Worm (Caenorhabditis elegans): ENCODE measurements around the gene ugt-13.

Gene ugt-13

DNA sequence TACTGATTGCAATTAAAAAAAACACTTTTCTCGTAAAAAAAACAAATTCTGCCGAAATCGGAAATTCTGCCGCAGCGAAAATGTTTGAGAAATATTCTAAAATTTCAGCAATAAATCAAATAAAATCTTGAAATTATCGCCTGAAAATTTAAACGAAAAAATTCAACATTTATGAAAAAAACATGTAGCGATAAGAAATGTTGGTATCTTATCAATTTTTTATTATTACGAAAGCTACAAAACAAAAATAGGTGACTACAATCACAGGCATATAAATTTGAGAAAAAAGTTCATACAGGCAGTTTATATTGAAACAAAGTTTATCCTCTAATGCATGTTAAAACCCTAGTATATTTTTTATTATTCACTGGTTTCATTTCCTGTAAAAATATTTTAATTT is 2.7 kb upstream of the ugt-13 start, which contains the start of gene ugt-14:
Gene ugt-14, plus strand, starts transcription at position 301 of the 400 bp plus-strand sequence.
- no peak for TF ChIP-seq tbx-37 (GFP tag; conservative IDR thresholded peaks at IDR 0.05)
- TF ChIP-seq tbx-11 (GFP tag; IDR thresholded peaks at IDR 0.05) = no peak
- TF ChIP-seq ceh-13 (GFP tag; optimal IDR thresholded peaks at IDR 0.05) = no peak
- no peak for TF ChIP-seq pes-1 (GFP tag; IDR thresholded peaks at IDR 0.05)
- TF ChIP-seq ets-7 (tag; optimal IDR thresholded peaks at IDR 0.05) = no peak
- TF ChIP-seq B0310.2 (tag; optimal IDR thresholded peaks at IDR 0.05) = no peak
- no peak for TF ChIP-seq hmg-4 (GFP tag; optimal IDR thresholded peaks at IDR 0.05)
- TF ChIP-seq sea-1 (GFP tag; conservative IDR thresholded peaks at IDR 0.05) = no peak

DNA sequence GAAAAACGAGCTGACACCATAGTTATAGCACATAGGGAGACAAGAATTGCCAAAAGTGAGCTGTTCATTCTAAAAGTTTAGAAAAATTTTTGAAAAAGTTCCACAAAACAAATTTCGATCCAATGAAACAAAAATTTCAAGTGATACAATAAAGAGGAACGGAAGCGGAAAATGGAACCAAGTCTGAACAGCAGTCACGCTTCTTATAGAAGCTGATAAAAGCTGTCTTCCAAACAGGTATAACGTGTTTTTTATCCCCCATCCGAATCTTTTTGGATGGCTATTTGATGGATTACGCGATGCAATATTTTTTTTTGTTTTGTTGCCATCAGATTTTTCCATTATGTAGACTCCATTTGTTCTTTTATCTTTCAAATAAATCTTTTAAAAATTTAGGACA is 3.6 kb downstream of the ugt-13 start, which contains the start of gene H23N18.5:
Gene H23N18.5, minus strand, starts transcription at position 69 of the 400 bp plus-strand sequence.
- TF ChIP-seq B0310.2 (tag; optimal IDR thresholded peaks at IDR 0.05) = no peak
- TF ChIP-seq ceh-36 (tag; optimal IDR thresholded peaks at IDR 0.05) = no peak
- no peak for TF ChIP-seq tra-4 (tag; optimal IDR thresholded peaks at IDR 0.05)

DNA sequence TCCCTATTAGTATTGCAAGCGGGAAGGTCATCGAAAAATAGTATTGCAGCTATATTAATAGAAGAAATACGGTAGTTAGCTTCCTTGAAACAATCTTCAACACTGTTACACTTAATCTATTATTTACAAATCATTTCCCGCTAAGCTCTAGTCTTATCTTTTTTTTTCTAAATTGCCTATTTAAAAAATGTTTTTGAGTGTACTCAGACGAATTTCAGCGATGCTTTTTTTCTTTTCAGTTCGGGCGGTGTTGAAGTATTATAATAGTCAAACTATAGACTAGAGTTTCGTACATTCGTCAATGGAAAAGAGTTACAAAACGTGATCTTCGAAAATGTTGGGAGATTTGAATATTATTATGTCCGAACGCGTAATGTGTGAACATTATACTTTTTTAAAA is 5.2 kb downstream of the ugt-13 start:
- TF ChIP-seq sea-1 (GFP tag; conservative IDR thresholded peaks at IDR 0.05) (no peak), tbx-37 (GFP tag; conservative IDR thresholded peaks at IDR 0.05) (no peak), hmbx-1 (tag; optimal IDR thresholded peaks at IDR 0.05) (no peak), ceh-36 (tag; optimal IDR thresholded peaks at IDR 0.05) (no peak), scrt-1 (GFP tag; IDR thresholded peaks at IDR 0.05) (no peak), ama-1 (optimal IDR thresholded peaks at IDR 0.05) (no peak), hmg-4 (GFP tag; optimal IDR thresholded peaks at IDR 0.05) (no peak), B0310.2 (tag; optimal IDR thresholded peaks at IDR 0.05) (no peak), ceh-13 (GFP tag; optimal IDR thresholded peaks at IDR 0.05) (no peak), hnd-1 (tag; optimal IDR thresholded peaks at IDR 0.05) (no peak), tra-4 (tag; optimal IDR thresholded peaks at IDR 0.05) (no peak), pes-1 (GFP tag; IDR thresholded peaks at IDR 0.05) (no peak), flt-1 (GFP tag; IDR thresholded peaks at IDR 0.05) (no peak), ets-7 (tag; optimal IDR thresholded peaks at IDR 0.05) (no peak), aly-1 (tag; optimal IDR thresholded peaks at IDR 0.05) (no peak), tbx-11 (GFP tag; IDR thresholded peaks at IDR 0.05) (no peak), F13C5.2 (tag; optimal IDR thresholded peaks at IDR 0.05) (no peak)

DNA sequence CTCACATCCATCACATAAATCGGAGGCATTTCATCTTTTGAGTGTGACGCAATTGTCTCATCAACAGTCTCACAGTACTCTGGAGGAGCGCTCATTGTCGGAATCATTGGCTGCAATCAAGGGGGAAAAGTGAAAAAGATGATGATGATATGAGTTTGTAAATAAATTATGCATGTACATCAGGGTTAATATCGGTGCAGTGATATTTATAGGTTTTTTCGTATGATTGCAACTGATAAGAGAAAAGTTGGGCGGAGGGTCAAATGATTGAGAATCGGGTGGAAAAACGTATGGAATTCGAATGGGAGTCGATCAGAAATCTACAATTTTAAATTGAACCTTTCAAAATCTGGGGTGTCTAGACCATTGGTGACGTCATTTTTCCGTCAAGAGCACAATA is 6.2 kb downstream of the ugt-13 start, which contains the start of gene H23N18.6:
Gene H23N18.6, minus strand, starts transcription at position 201 of the 400 bp plus-strand sequence.
- no peak for TF ChIP-seq pes-1 (GFP tag; IDR thresholded peaks at IDR 0.05)
- no peak for TF ChIP-seq hnd-1 (tag; optimal IDR thresholded peaks at IDR 0.05)
- no peak for TF ChIP-seq ets-7 (tag; optimal IDR thresholded peaks at IDR 0.05)
- TF ChIP-seq tra-4 (tag; optimal IDR thresholded peaks at IDR 0.05) = no peak
- TF ChIP-seq tbx-37 (GFP tag; conservative IDR thresholded peaks at IDR 0.05) = no peak
- no peak for TF ChIP-seq ceh-13 (GFP tag; optimal IDR thresholded peaks at IDR 0.05)
- TF ChIP-seq flt-1 (GFP tag; IDR thresholded peaks at IDR 0.05) = no peak
- TF ChIP-seq F13C5.2 (tag; optimal IDR thresholded peaks at IDR 0.05) = no peak
- TF ChIP-seq sea-1 (GFP tag; conservative IDR thresholded peaks at IDR 0.05) = no peak
- no peak for TF ChIP-seq B0310.2 (tag; optimal IDR thresholded peaks at IDR 0.05)
- TF ChIP-seq aly-1 (tag; optimal IDR thresholded peaks at IDR 0.05) = no peak
- TF ChIP-seq scrt-1 (GFP tag; IDR thresholded peaks at IDR 0.05) = no peak
- TF ChIP-seq ceh-36 (tag; optimal IDR thresholded peaks at IDR 0.05) = no peak
- TF ChIP-seq hmbx-1 (tag; optimal IDR thresholded peaks at IDR 0.05) = no peak
- TF ChIP-seq hmg-4 (GFP tag; optimal IDR thresholded peaks at IDR 0.05) = no peak
- TF ChIP-seq ama-1 (optimal IDR thresholded peaks at IDR 0.05) = no peak
- TF ChIP-seq tbx-11 (GFP tag; IDR thresholded peaks at IDR 0.05) = no peak

DNA sequence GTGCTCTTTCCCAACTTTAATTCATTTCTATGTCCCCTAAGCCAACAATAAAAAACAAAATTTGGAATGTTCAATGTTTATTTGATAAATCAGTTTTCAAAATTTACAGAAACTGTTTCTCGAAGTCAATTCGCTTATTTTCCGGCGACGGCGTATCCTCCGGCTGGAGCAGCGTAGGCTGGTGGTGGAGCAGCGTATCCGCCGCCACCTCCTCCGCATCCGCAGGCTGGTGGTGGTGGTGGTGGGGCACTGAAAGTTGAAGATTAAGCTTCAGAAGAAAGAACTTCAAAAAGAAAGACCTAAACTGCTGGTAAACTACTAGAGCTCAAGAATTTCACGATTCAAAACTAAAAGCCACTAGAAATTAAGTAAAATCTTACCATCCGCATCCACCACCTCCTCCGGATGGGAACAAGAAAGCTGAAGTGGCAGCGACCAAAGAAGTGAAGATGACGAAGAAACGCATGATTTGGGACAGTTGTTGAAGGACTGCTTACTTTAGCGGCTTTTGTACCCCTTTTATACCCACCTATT is 9.5 kb downstream of the ugt-13 start, which contains the start of gene C02E7.7:
Gene C02E7.7, minus strand, starts transcription at position 484 of the 534 bp plus-strand sequence.
- TF ChIP-seq hmg-4 (GFP tag; optimal IDR thresholded peaks at IDR 0.05) = no peak

DNA sequence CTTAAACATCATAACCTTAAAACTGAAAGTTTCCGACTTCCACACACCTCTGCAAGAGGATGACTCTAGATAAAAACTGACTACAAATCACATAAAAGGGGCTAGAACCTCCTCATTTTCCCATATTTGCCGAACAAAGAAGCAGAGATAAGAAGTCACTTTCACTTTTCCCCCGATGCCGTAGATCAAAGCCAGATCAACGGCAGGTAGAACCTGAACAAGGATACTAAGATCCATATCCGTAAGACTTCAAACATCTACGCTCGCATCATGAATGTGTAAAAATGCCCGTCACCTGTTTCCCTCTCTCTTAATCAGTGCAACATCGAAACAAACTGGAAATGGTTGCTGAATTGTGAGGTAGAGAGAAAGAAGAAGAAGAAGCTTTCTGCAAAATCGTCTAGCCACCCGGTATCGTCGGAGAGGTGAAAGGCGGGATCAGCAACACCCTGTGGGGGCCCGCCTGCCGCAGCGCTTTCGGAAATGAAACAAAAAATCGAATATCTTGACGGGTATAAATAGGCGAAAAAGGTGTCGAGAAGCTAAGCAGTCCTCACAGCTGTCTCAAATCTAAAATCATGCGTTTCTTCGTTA is 10.1 kb downstream of the ugt-13 start, which contains the start of gene C02E7.6:
Gene C02E7.6, plus strand, starts transcription at position 544 of the 594 bp plus-strand sequence.
- no peak for TF ChIP-seq ceh-36 (tag; optimal IDR thresholded peaks at IDR 0.05)
- TF ChIP-seq hmg-4 (GFP tag; optimal IDR thresholded peaks at IDR 0.05) = no peak
- no peak for TF ChIP-seq pes-1 (GFP tag; IDR thresholded peaks at IDR 0.05)
- TF ChIP-seq scrt-1 (GFP tag; IDR thresholded peaks at IDR 0.05) = no peak
- TF ChIP-seq B0310.2 (tag; optimal IDR thresholded peaks at IDR 0.05) = no peak
- no peak for TF ChIP-seq tra-4 (tag; optimal IDR thresholded peaks at IDR 0.05)
- TF ChIP-seq F13C5.2 (tag; optimal IDR thresholded peaks at IDR 0.05) = no peak
- TF ChIP-seq hnd-1 (tag; optimal IDR thresholded peaks at IDR 0.05) = no peak
- no peak for TF ChIP-seq hmbx-1 (tag; optimal IDR thresholded peaks at IDR 0.05)
- TF ChIP-seq tbx-37 (GFP tag; conservative IDR thresholded peaks at IDR 0.05) = no peak

DNA sequence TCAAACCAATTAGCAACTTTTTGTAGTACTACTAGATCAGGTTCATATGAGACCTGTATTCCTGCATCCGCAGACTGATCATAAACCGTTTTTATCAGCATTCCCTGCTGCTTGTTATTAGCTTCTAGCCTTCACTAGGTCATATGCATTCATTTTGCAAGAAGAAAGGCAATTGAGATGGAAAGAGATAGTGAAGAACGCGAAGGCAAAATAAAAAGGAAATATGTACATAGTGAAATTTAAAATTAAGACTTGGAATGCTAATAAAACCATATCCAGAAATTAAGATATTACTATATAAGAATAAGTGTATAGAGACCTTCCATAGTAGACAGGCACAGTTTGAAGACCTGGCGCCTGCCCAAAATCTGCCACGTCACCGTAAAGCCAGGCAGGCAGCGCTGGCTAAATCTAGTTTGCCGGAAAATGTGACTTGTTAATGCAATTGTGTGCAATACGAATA is 12.0 kb downstream of the ugt-13 start, which contains the start of the genes C02E7.8 and srh-23:
Gene C02E7.8, minus strand, starts transcription at position 101 of the 463 bp plus-strand sequence.
Gene srh-23, plus strand, starts transcription at position 413 of the 463 bp plus-strand sequence.
- TF ChIP-seq ama-1 (optimal IDR thresholded peaks at IDR 0.05) (no peak), pes-1 (GFP tag; IDR thresholded peaks at IDR 0.05) (no peak), hnd-1 (tag; optimal IDR thresholded peaks at IDR 0.05) (no peak), F13C5.2 (tag; optimal IDR thresholded peaks at IDR 0.05) (no peak), hmg-4 (GFP tag; optimal IDR thresholded peaks at IDR 0.05) (no peak), tra-4 (tag; optimal IDR thresholded peaks at IDR 0.05) (no peak), ceh-36 (tag; optimal IDR thresholded peaks at IDR 0.05) (no peak), B0310.2 (tag; optimal IDR thresholded peaks at IDR 0.05) (no peak), scrt-1 (GFP tag; IDR thresholded peaks at IDR 0.05) (no peak)

Data from whole organism, early embryonic.